Fruit fly (Drosophila melanogaster) whole organism, prepupa: Measurements from ENCODE around the gene CG32568.

ENCODE experiments used
- CG31627 ChIP-seq: fragments of 200-800 bp; sonication (Bioruptor generic); optimal IDR thresholded peaks from 3 replicates; lab custom pipeline; 2016; ENCODE audit warnings: missing biosample characterization, missing genetic modification characterization
- Hr39 ChIP-seq: fragments of 200-800 bp; sonication (Bioruptor generic); optimal IDR thresholded peaks from 2 replicates; lab custom pipeline; 2016; ENCODE audit warnings: missing biosample characterization, missing genetic modification characterization
- fd85E ChIP-seq: fragments of 200-800 bp; sonication (Bioruptor generic); optimal IDR thresholded peaks from 3 replicates; lab custom pipeline; 2016; ENCODE audit warnings: missing biosample characterization, missing genetic modification characterization
- fkh ChIP-seq: fragments of 200-800 bp; sonication (Bioruptor generic); optimal IDR thresholded peaks from 3 replicates; lab custom pipeline; 2017; ENCODE audit warnings: missing biosample characterization, mild to moderate bottlenecking, missing genetic modification characterization, moderate library complexity
- net ChIP-seq: fragments of 200-800 bp; sonication (Bioruptor generic); optimal IDR thresholded peaks from 3 replicates; lab custom pipeline; 2016; ENCODE audit warnings: missing biosample characterization, missing genetic modification characterization
- pdm3 ChIP-seq: fragments of 200-800 bp; sonication (Bioruptor generic); optimal IDR thresholded peaks from 3 replicates; lab custom pipeline; 2016; ENCODE audit warnings: missing biosample characterization, missing genetic modification characterization

dm6 chrX:16750712-16751578 is 10.2 kb downstream of the CG32568 start:
- TF ChIP-seq fkh (GFP tag; lab: Kevin White, UChicago) (peak; percentile 1), fd85E (GFP tag; lab: Kevin White, UChicago) (peak; percentile 62), Hr39 (peak; percentile 61), net (GFP tag; lab: Kevin White, UChicago) (peak; percentile 91), CG31627 (GFP tag; lab: Kevin White, UChicago) (peak; percentile 65), pdm3 (GFP tag; lab: Kevin White, UChicago) (peak; percentile 82)
